Worm (Caenorhabditis elegans) whole organism, late embryonic: ENCODE data around the gene Y60A3A.19.

Experiments used
- F13H6.1 ChIP-seq: sonication (generic microtip); optimal IDR thresholded peaks from 2 replicates; lab custom pipeline; 2016; ENCODE audit warnings: missing genetic modification characterization, missing compliant biosample characterization
- T23F11.4 ChIP-seq: fragments of 200-800 bp; sonication (Bioruptor generic); optimal IDR thresholded peaks from 2 replicates; lab custom pipeline; 2018; ENCODE audit warnings: mild to moderate bottlenecking, missing genetic modification characterization, missing compliant biosample characterization
- ceh-48 ChIP-seq: sonication (generic microtip); optimal IDR thresholded peaks from 2 replicates; lab custom pipeline; 2016; ENCODE audit warnings: missing genetic modification characterization, inconsistent platforms, missing compliant biosample characterization
- ceh-6 ChIP-seq: fragments of 200-800 bp; sonication (Bioruptor generic); optimal IDR thresholded peaks from 2 replicates; lab custom pipeline; 2018; ENCODE audit warnings: mild to moderate bottlenecking, missing genetic modification characterization, missing compliant biosample characterization
- eyg-1 ChIP-seq: sonication (generic microtip); optimal IDR thresholded peaks from 2 replicates; lab custom pipeline; 2016; ENCODE audit warnings: missing genotype, missing genetic modification characterization, missing compliant biosample characterization
- fax-1 ChIP-seq: sonication (generic microtip); optimal IDR thresholded peaks from 2 replicates; lab custom pipeline; 2016; ENCODE audit warnings: missing genotype, missing genetic modification characterization, missing compliant biosample characterization
- lin-11 ChIP-seq: fragments of 200-800 bp; sonication (Bioruptor generic); optimal IDR thresholded peaks from 2 replicates; lab custom pipeline; 2018; ENCODE audit warnings: mild to moderate bottlenecking, missing genetic modification characterization, missing compliant biosample characterization
- nfya-1 ChIP-seq: sonication (generic microtip); optimal IDR thresholded peaks from 2 replicates; lab custom pipeline; 2017; ENCODE audit warnings: missing genetic modification characterization, mild to moderate bottlenecking, missing compliant biosample characterization, antibody characterized with exemption, moderate library complexity
- nhr-11 ChIP-seq: fragments of 150-350 bp; optimal IDR thresholded peaks from 2 replicates; lab custom pipeline; 2014; ENCODE audit warnings: missing biosample characterization, missing genetic modification characterization
- pag-3 ChIP-seq: sonication (generic microtip); optimal IDR thresholded peaks from 2 replicates; lab custom pipeline; 2016; ENCODE audit warnings: missing compliant biosample characterization, missing genetic modification characterization, borderline replicate concordance
- pax-1 ChIP-seq: fragments of 150-350 bp; optimal IDR thresholded peaks from 2 replicates; lab custom pipeline; 2014; ENCODE audit warnings: missing biosample characterization, missing genetic modification characterization
- sdc-2 ChIP-seq: sonication (generic microtip); optimal IDR thresholded peaks from 2 replicates; lab custom pipeline; 2016; ENCODE audit warnings: missing genotype, missing genetic modification characterization, missing compliant biosample characterization
- ttx-3 ChIP-seq: sonication (generic microtip); optimal IDR thresholded peaks from 2 replicates; lab custom pipeline; 2016; ENCODE audit warnings: missing genetic modification reagents, missing genetic modification characterization, missing compliant biosample characterization
- unc-86 ChIP-seq: sonication (generic microtip); optimal IDR thresholded peaks from 2 replicates; lab custom pipeline; 2016; ENCODE audit warnings: missing genetic modification characterization, missing compliant biosample characterization

DNA sequence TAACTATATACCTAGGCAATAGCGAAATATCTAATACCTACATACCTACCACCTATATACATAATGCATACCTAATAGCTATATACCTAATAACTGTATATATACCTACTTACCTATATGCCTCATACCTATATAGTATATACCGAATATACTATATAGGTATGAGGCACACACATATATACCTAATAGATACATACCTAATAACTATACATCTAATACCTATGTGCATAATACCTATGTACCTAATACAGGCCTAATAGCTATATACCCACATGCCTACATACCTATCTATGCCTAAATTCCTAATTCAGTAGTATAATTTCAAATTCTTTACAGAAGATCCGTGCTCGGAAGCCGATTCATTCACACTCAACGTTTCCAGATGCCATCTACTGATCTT is 38.1 kb downstream of the Y60A3A.19 start:
- TF ChIP-seq unc-86 (tag; lab: Kevin White, UChicago): no peak
- no peak for TF ChIP-seq sdc-2 (tag; lab: Kevin White, UChicago)
- TF ChIP-seq nfya-1: no peak
- TF ChIP-seq T23F11.4 (GFP tag; lab: Kevin White, UChicago): no peak
- TF ChIP-seq nhr-11 (tag; lab: Kevin White, UChicago): no peak
- no peak for TF ChIP-seq eyg-1
- TF ChIP-seq ttx-3 (tag; lab: Kevin White, UChicago): no peak
- no peak for TF ChIP-seq ceh-48
- TF ChIP-seq F13H6.1 (tag; lab: Kevin White, UChicago): no peak
- no peak for TF ChIP-seq ceh-6 (GFP tag; lab: Kevin White, UChicago)
- TF ChIP-seq pag-3 (tag; lab: Kevin White, UChicago): no peak
- TF ChIP-seq pax-1 (tag; lab: Kevin White, UChicago): no peak
- no peak for TF ChIP-seq lin-11 (tag; lab: Kevin White, UChicago)
- TF ChIP-seq fax-1 (tag; lab: Kevin White, UChicago): no peak
